Fruit fly (Drosophila melanogaster): ENCODE data around the gene tobi.

tobi gene

dm6 chr3R:25313771-25314170 lies 33.0 kb downstream of the tobi start, which contains the start of gene CG31087:
CG31087 (minus strand) TSS chr3R:25313833.
- TF ChIP-seq CTCF (optimal IDR thresholded peaks at IDR 0.05) (no peak), CG8478 (optimal IDR thresholded peaks at IDR 0.05) (no peak)

- TF ChIP-seq CTCF (optimal IDR thresholded peaks at IDR 0.05) (peak; percentile 69 to 78), CG8478 (optimal IDR thresholded peaks at IDR 0.05) (no peak)
Observed at dm6 chr3R:25312583-25312982, 34.1 kb downstream of the tobi start.

- TF ChIP-seq CTCF (optimal IDR thresholded peaks at IDR 0.05) = no peak
Observed at dm6 chr3R:25310843-25311242, 35.9 kb downstream of the tobi start, which contains the start of gene CG31099. CG31099 (minus strand) TSS chr3R:25310943.

dm6 chr3R:25309175-25309574 lies 37.5 kb downstream of the tobi start:
- no peak for TF ChIP-seq CG8478 (optimal IDR thresholded peaks at IDR 0.05)
- no peak for TF ChIP-seq CTCF (optimal IDR thresholded peaks at IDR 0.05)

- TF ChIP-seq CTCF (optimal IDR thresholded peaks at IDR 0.05) (no peak), CG8478 (optimal IDR thresholded peaks at IDR 0.05) (no peak)
Observed at dm6 chr3R:25308228-25308627, 38.5 kb downstream of the tobi start, which contains the start of gene CG10550. CG10550 (minus strand) TSS chr3R:25308391.

dm6 chr3R:25305822-25306544 lies 40.7 kb downstream of the tobi start:
- TF ChIP-seq CTCF (optimal IDR thresholded peaks at IDR 0.05) (no peak), CG8478 (optimal IDR thresholded peaks at IDR 0.05) (no peak)

- TF ChIP-seq CG8478 (optimal IDR thresholded peaks at IDR 0.05) (no peak), CTCF (optimal IDR thresholded peaks at IDR 0.05) (no peak)
Observed at dm6 chr3R:25303857-25304440, 42.8 kb downstream of the tobi start, which contains the start of gene CG31436. CG31436 (plus strand) TSS chr3R:25304137.

DNA sequence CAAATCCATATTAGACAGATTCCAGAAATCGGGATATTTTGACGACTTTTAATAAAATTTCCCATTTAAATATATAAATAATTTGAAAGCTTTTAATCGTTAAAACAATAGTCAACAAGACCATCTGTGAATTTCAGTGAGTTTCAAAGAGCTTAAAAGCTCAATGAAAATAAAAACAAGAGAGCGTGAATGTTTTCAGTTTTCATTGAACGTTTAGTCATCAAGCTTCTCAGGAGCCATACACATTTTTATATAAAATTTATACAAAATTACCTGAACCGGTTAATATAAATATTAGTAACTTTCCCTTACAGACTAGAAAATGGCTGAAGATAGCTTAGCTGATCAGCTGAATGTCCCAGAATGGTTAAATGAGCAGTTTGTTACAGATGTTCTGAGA lies 44.5 kb downstream of the tobi start, which contains the start of gene CG31370:
Gene CG31370, plus strand, starts transcription at position 226 of the 400 bp plus-strand sequence.
- TF ChIP-seq CTCF (optimal IDR thresholded peaks at IDR 0.05) (no peak), CG8478 (optimal IDR thresholded peaks at IDR 0.05) (no peak)

DNA sequence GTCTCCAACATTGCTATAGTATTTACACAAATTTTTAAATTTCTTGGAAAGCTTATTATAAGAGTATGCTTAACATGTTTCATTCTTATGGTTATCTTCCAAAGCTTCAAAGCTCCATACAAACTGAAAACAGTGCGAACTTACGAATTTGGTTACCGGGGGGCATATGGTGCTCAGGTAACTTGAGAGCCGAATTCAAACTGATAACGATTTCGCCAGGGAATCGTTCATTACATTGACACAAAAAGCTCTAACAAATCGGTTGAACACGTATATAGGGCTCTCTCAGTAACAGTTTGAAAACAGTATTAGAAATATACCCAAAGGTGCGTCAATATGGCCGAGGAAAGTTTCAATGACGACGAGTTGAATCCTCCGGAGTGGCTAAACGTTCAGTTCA lies 46.1 kb downstream of the tobi start, which contains the start of gene CG13659:
Gene CG13659, plus strand, starts transcription at position 317 of the 400 bp plus-strand sequence.
- TF ChIP-seq CG8478 (optimal IDR thresholded peaks at IDR 0.05) (no peak), CTCF (optimal IDR thresholded peaks at IDR 0.05) (no peak)

DNA sequence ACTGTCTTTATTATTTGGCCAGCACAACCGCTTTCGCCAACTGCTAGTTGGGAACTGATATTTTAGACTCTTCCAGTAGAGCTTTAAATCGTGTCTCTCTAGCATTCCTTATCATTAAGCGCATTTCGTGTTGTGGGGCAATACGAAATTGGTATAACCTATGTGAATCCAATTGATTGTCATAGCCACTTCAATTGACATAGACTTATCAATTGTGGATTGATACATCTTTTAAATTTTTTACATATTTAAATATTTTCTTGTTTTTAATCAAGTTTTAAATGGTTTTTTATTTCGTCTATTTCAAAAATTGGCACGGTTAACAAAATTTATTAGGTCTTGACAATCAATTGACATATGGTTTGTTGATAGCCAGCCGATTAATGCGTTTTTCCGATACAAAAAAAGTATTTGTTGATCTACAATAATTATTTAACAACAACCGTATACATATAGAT lies 47.2 kb downstream of the tobi start, which contains the start of gene CG31288:
Gene CG31288, minus strand, starts transcription at position 51 of the 458 bp plus-strand sequence.
- TF ChIP-seq CG8478 (optimal IDR thresholded peaks at IDR 0.05) (no peak), CTCF (optimal IDR thresholded peaks at IDR 0.05) (no peak)

DNA sequence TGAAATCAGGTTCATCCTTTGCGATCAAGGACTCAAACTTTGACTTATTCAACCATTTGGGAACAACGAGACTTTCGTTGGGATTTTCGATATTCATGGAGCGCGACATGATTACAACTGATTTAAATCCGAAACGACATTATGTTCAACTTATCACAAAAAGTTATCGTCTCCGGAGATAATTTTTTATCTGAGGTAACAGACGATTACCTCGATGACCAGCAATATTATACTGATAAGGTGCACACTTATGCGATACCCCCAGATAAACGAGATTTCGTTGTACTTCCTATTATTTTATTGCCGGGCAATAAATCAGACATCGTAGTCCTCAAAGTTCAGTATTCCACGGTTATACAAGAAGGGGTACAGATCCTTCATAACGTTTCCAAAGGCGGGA lies 49.0 kb downstream of the tobi start, which contains the start of gene CG31097:
Gene CG31097, minus strand, starts transcription at position 101 of the 400 bp plus-strand sequence.
- TF ChIP-seq CG8478 (optimal IDR thresholded peaks at IDR 0.05) (no peak), CTCF (optimal IDR thresholded peaks at IDR 0.05) (no peak)

DNA sequence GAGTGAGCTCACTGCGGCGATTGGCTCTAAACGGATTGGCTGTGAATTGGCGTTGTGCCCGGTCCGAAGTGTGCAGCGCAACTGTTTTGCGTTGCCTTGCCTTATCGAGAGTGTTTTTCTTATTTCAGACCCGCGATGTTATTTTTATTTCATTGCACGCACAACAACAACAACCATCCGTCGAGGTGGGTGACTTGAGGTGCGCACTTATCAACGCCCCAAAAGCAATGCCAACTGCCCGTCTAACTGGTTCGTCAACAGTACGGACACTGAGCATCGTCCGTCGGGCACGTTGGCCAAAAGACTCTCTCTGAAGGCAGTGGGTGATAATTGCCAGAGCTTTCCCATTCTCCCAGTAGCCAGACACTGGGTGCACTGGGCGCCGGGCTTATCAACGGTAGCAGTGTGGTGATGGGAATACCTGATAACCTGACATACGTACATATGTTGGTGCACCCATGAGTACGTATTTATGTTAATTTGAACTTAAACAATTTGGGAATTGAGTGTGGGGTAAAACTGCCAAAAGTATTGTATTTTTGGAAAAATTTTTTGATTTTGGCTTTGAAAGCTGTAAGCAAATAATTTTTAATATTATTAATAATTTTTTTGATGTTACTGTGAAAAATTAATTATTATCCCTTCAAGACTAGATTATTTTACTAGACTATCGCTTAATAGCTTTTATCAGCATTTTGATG lies 51.3 kb downstream of the tobi start, which contains the start of gene CG31102:
Gene CG31102, minus strand, starts transcription at position 275 of the 701 bp plus-strand sequence.
- TF ChIP-seq CG8478 (optimal IDR thresholded peaks at IDR 0.05) (no peak), CTCF (optimal IDR thresholded peaks at IDR 0.05) (no peak)
